Fruit fly (Drosophila melanogaster): ENCODE results near the gene Blos3.

Gene Blos3

dm6 chr3L:18848436-18848835 lies 21.6 kb upstream of the Blos3 start:
- no peak for TF ChIP-seq cic (GFP tag; optimal IDR thresholded peaks at IDR 0.05)
- TF ChIP-seq kay (GFP tag; ENCODE audit: borderline replicate concordance), result no peak
- TF ChIP-seq CG5204 (GFP tag; optimal IDR thresholded peaks at IDR 0.05), result peak; percentile 18
- TF ChIP-seq CG14711 (tag; optimal IDR thresholded peaks at IDR 0.05), result no peak
- TF ChIP-seq Clk (GFP tag; optimal IDR thresholded peaks at IDR 0.05), result no peak
- TF ChIP-seq Crg-1 (GFP tag; optimal IDR thresholded peaks at IDR 0.05), result no peak
- TF ChIP-seq CG11617 (GFP tag; optimal IDR thresholded peaks at IDR 0.05), result no peak
- no peak for TF ChIP-seq Hr96 (GFP tag; optimal IDR thresholded peaks at IDR 0.05)
- TF ChIP-seq Mnt (GFP tag; optimal IDR thresholded peaks at IDR 0.05), result no peak
- TF ChIP-seq CG33017 (tag; optimal IDR thresholded peaks at IDR 0.05), result no peak
- peak; percentile 30 for TF ChIP-seq CG1620 (GFP tag; optimal IDR thresholded peaks at IDR 0.05)
- TF ChIP-seq bab1 (GFP tag; optimal IDR thresholded peaks at IDR 0.05), result peak; percentile 90
- no peak for TF ChIP-seq cnc (optimal IDR thresholded peaks at IDR 0.05)
- no peak for TF ChIP-seq CG12768 (GFP tag; optimal IDR thresholded peaks at IDR 0.05)
- peak; percentile 18 for TF ChIP-seq toe (GFP tag; optimal IDR thresholded peaks at IDR 0.05)
- peak; percentile 14 for TF ChIP-seq pad (GFP tag; optimal IDR thresholded peaks at IDR 0.05)
- no peak for TF ChIP-seq CG7045 (GFP tag; optimal IDR thresholded peaks at IDR 0.05)
- no peak for TF ChIP-seq tj (GFP tag; optimal IDR thresholded peaks at IDR 0.05)
- peak; percentile 16 for TF ChIP-seq CG7101 (tag; optimal IDR thresholded peaks at IDR 0.05)
- TF ChIP-seq ovo (GFP tag; optimal IDR thresholded peaks at IDR 0.05), result no peak

dm6 chr3L:18852223-18852622 lies 17.8 kb upstream of the Blos3 start:
- no peak for TF ChIP-seq CG7045 (GFP tag; optimal IDR thresholded peaks at IDR 0.05)
- no peak for TF ChIP-seq Clk (GFP tag; optimal IDR thresholded peaks at IDR 0.05)
- TF ChIP-seq CG5204 (GFP tag; optimal IDR thresholded peaks at IDR 0.05), result no peak
- TF ChIP-seq CG12768 (GFP tag; optimal IDR thresholded peaks at IDR 0.05), result no peak
- TF ChIP-seq bab1 (GFP tag; optimal IDR thresholded peaks at IDR 0.05), result no peak
- TF ChIP-seq kay (GFP tag; ENCODE audit: borderline replicate concordance), result no peak
- no peak for TF ChIP-seq Crg-1 (GFP tag; optimal IDR thresholded peaks at IDR 0.05)
- TF ChIP-seq ovo (GFP tag; optimal IDR thresholded peaks at IDR 0.05), result no peak
- no peak for TF ChIP-seq toe (GFP tag; optimal IDR thresholded peaks at IDR 0.05)
- no peak for TF ChIP-seq cnc (optimal IDR thresholded peaks at IDR 0.05)
- no peak for TF ChIP-seq cic (GFP tag; optimal IDR thresholded peaks at IDR 0.05)
- no peak for TF ChIP-seq CG7101 (tag; optimal IDR thresholded peaks at IDR 0.05)
- no peak for TF ChIP-seq CG1620 (GFP tag; optimal IDR thresholded peaks at IDR 0.05)

dm6 chr3L:18853439-18853838 lies 16.6 kb upstream of the Blos3 start:
- TF ChIP-seq CG11617 (GFP tag; optimal IDR thresholded peaks at IDR 0.05) (no peak), ovo (GFP tag; optimal IDR thresholded peaks at IDR 0.05) (no peak), Hr96 (GFP tag; optimal IDR thresholded peaks at IDR 0.05) (no peak), Clk (GFP tag; optimal IDR thresholded peaks at IDR 0.05) (no peak), CG14711 (tag; optimal IDR thresholded peaks at IDR 0.05) (no peak), tj (GFP tag; optimal IDR thresholded peaks at IDR 0.05) (no peak), CG1620 (GFP tag; optimal IDR thresholded peaks at IDR 0.05) (no peak), CG5204 (GFP tag; optimal IDR thresholded peaks at IDR 0.05) (no peak), CG33017 (tag; optimal IDR thresholded peaks at IDR 0.05) (no peak), cic (GFP tag; optimal IDR thresholded peaks at IDR 0.05) (no peak), Crg-1 (GFP tag; optimal IDR thresholded peaks at IDR 0.05) (no peak), CG12768 (GFP tag; optimal IDR thresholded peaks at IDR 0.05) (no peak), toe (GFP tag; optimal IDR thresholded peaks at IDR 0.05) (no peak)

dm6 chr3L:18854412-18854811 lies 15.6 kb upstream of the Blos3 start:
- TF ChIP-seq Hr96 (GFP tag; optimal IDR thresholded peaks at IDR 0.05) (no peak), Clk (GFP tag; optimal IDR thresholded peaks at IDR 0.05) (no peak), CG14711 (tag; optimal IDR thresholded peaks at IDR 0.05) (no peak), CG33017 (tag; optimal IDR thresholded peaks at IDR 0.05) (no peak), tj (GFP tag; optimal IDR thresholded peaks at IDR 0.05) (no peak), cnc (optimal IDR thresholded peaks at IDR 0.05) (no peak), kay (GFP tag; ENCODE audit: borderline replicate concordance) (no peak), CG11617 (GFP tag; optimal IDR thresholded peaks at IDR 0.05) (no peak), Mnt (GFP tag; optimal IDR thresholded peaks at IDR 0.05) (no peak), pad (GFP tag; optimal IDR thresholded peaks at IDR 0.05) (no peak), Crg-1 (GFP tag; optimal IDR thresholded peaks at IDR 0.05) (no peak), bab1 (GFP tag; optimal IDR thresholded peaks at IDR 0.05) (no peak), CG7101 (tag; optimal IDR thresholded peaks at IDR 0.05) (no peak), CG1620 (GFP tag; optimal IDR thresholded peaks at IDR 0.05) (no peak), CG12768 (GFP tag; optimal IDR thresholded peaks at IDR 0.05) (no peak)

- TF ChIP-seq CG1620 (GFP tag; optimal IDR thresholded peaks at IDR 0.05) (no peak), CG7045 (GFP tag; optimal IDR thresholded peaks at IDR 0.05) (no peak), kay (GFP tag; ENCODE audit: borderline replicate concordance) (no peak), CG11617 (GFP tag; optimal IDR thresholded peaks at IDR 0.05) (no peak), ovo (GFP tag; optimal IDR thresholded peaks at IDR 0.05) (no peak), cnc (optimal IDR thresholded peaks at IDR 0.05) (no peak), CG5204 (GFP tag; optimal IDR thresholded peaks at IDR 0.05) (no peak), Mnt (GFP tag; optimal IDR thresholded peaks at IDR 0.05) (no peak), Hr96 (GFP tag; optimal IDR thresholded peaks at IDR 0.05) (no peak), CG7101 (tag; optimal IDR thresholded peaks at IDR 0.05) (no peak), bab1 (GFP tag; optimal IDR thresholded peaks at IDR 0.05) (no peak), pad (GFP tag; optimal IDR thresholded peaks at IDR 0.05) (no peak), cic (GFP tag; optimal IDR thresholded peaks at IDR 0.05) (no peak), tj (GFP tag; optimal IDR thresholded peaks at IDR 0.05) (no peak), Clk (GFP tag; optimal IDR thresholded peaks at IDR 0.05) (no peak), Crg-1 (GFP tag; optimal IDR thresholded peaks at IDR 0.05) (no peak), CG14711 (tag; optimal IDR thresholded peaks at IDR 0.05) (no peak), CG33017 (tag; optimal IDR thresholded peaks at IDR 0.05) (no peak), CG12768 (GFP tag; optimal IDR thresholded peaks at IDR 0.05) (no peak), toe (GFP tag; optimal IDR thresholded peaks at IDR 0.05) (no peak)
These were observed 9.6 kb upstream of the Blos3 start for dm6 chr3L:18860467-18860866.

- no peak for TF ChIP-seq pad (GFP tag; optimal IDR thresholded peaks at IDR 0.05)
- TF ChIP-seq CG12768 (GFP tag; optimal IDR thresholded peaks at IDR 0.05), result no peak
- TF ChIP-seq Clk (GFP tag; optimal IDR thresholded peaks at IDR 0.05), result no peak
- peak; percentile 56 for TF ChIP-seq kay (GFP tag; ENCODE audit: borderline replicate concordance)
These were observed 8.1 kb upstream of the Blos3 start for dm6 chr3L:18861893-18862292.

Data from whole organism, adult.